Comparison of ENCODE assay signal across 8 worm cellular contexts in genomic region chrIV:1711029-1711489, ce11.
A peak's percentile ranks its signal among the peaks of the same experiment; 100 is the strongest.
TF ChIP-seq lines count a peak whose summit lies in the region.

rpi-2 (plus strand) TSS chrIV:1711262.

TF ChIP-seq in whole organism, L1 larva, 84 proteins besides CTCF, POLR2A, EP300 and RAD21 (continues in another document):
- no peak for TF ChIP-seq ets-5 (GFP tag; IDR thresholded peaks at IDR 0.05; lab: Robert Waterston, UW)
- TF ChIP-seq fkh-10 (GFP tag; optimal IDR thresholded peaks at IDR 0.05; lab: Kevin White, UChicago): no peak
- peak; percentile 17 for TF ChIP-seq lin-14 (GFP tag; optimal IDR thresholded peaks at IDR 0.05; lab: Kevin White, UChicago)
- TF ChIP-seq nhr-28 (tag; optimal IDR thresholded peaks at IDR 0.05; lab: Kevin White, UChicago): no peak
- peak in 1 of 2 experiments; percentile 5 for TF ChIP-seq lsy-2 (tag; optimal IDR thresholded peaks at IDR 0.05; lab: Kevin White, UChicago)
- no peak for TF ChIP-seq irx-1 (tag; optimal IDR thresholded peaks at IDR 0.05; lab: Kevin White, UChicago)
- no peak for TF ChIP-seq lir-3 (tag; optimal IDR thresholded peaks at IDR 0.05; lab: Kevin White, UChicago; ENCODE audit: poor library complexity)
- peak; percentile 55 for TF ChIP-seq nhr-71 (tag; optimal IDR thresholded peaks at IDR 0.05; lab: Kevin White, UChicago)
- TF ChIP-seq ceh-82 (tag; optimal IDR thresholded peaks at IDR 0.05; lab: Kevin White, UChicago): peak in 1 of 3 experiments; percentile 21
- TF ChIP-seq pqm-1 (tag; optimal IDR thresholded peaks at IDR 0.05; lab: Kevin White, UChicago): no peak
- TF ChIP-seq nhr-12 (tag; optimal IDR thresholded peaks at IDR 0.05; lab: Kevin White, UChicago): no peak

TF ChIP-seq in whole organism, L2 larva, 48 proteins besides CTCF, POLR2A, EP300 and RAD21 (continues in another document):
- TF ChIP-seq alr-1 (tag; optimal IDR thresholded peaks at IDR 0.05; lab: Kevin White, UChicago) (no peak), nhr-77 (tag; optimal IDR thresholded peaks at IDR 0.05; lab: Kevin White, UChicago) (no peak), fos-1 (tag; optimal IDR thresholded peaks at IDR 0.05; lab: Kevin White, UChicago) (no peak), unc-55 (GFP tag; optimal IDR thresholded peaks at IDR 0.05; lab: Kevin White, UChicago) (no peak), lsy-2 (tag; optimal IDR thresholded peaks at IDR 0.05; lab: Kevin White, UChicago) (peak in 1 of 2 experiments; percentile 12), C34F6.9 (tag; optimal IDR thresholded peaks at IDR 0.05; lab: Kevin White, UChicago) (no peak), ZK546.5 (tag; optimal IDR thresholded peaks at IDR 0.05; lab: Kevin White, UChicago) (peak; percentile 50), nhr-129 (tag; optimal IDR thresholded peaks at IDR 0.05; lab: Kevin White, UChicago) (no peak), egl-27 (tag; optimal IDR thresholded peaks at IDR 0.05; lab: Kevin White, UChicago) (no peak), lin-13 (GFP tag; optimal IDR thresholded peaks at IDR 0.05; lab: Kevin White, UChicago) (peak; percentile 30), skn-1 (tag; optimal IDR thresholded peaks at IDR 0.05; lab: Kevin White, UChicago) (no peak), crh-2 (tag; optimal IDR thresholded peaks at IDR 0.05; lab: Kevin White, UChicago) (no peak)

TF ChIP-seq in whole organism, L3 larva, 47 proteins besides CTCF, POLR2A, EP300 and RAD21 (continues in another document):
- TF ChIP-seq ceh-28 (tag; optimal IDR thresholded peaks at IDR 0.05; lab: Kevin White, UChicago) (peak; percentile 28), tbx-2 (tag; optimal IDR thresholded peaks at IDR 0.05; lab: Kevin White, UChicago) (no peak), mml-1 (tag; optimal IDR thresholded peaks at IDR 0.05; lab: Kevin White, UChicago) (no peak), fos-1 (tag; optimal IDR thresholded peaks at IDR 0.05; lab: Kevin White, UChicago) (no peak), nhr-11 (tag; optimal IDR thresholded peaks at IDR 0.05; lab: Kevin White, UChicago) (no peak), nhr-237 (tag; optimal IDR thresholded peaks at IDR 0.05; lab: Kevin White, UChicago) (no peak), ztf-4 (tag; optimal IDR thresholded peaks at IDR 0.05; lab: Kevin White, UChicago) (no peak), nhr-77 (tag; optimal IDR thresholded peaks at IDR 0.05; lab: Kevin White, UChicago) (peak; percentile 59), ztf-11 (tag; optimal IDR thresholded peaks at IDR 0.05; lab: Kevin White, UChicago) (no peak), nhr-67 (tag; optimal IDR thresholded peaks at IDR 0.05; lab: Kevin White, UChicago) (no peak), egl-27 (tag; optimal IDR thresholded peaks at IDR 0.05; lab: Kevin White, UChicago) (no peak), snpc-4 (tag; optimal IDR thresholded peaks at IDR 0.05; lab: Kevin White, UChicago) (no peak), pha-4 (tag; optimal IDR thresholded peaks at IDR 0.05; lab: Kevin White, UChicago) (no peak)

TF ChIP-seq in whole organism, L4 larva, 104 proteins besides CTCF, POLR2A, EP300 and RAD21 (continues in another document):
- TF ChIP-seq F10B5.3 (tag; optimal IDR thresholded peaks at IDR 0.05; lab: Kevin White, UChicago) (no peak), nhr-11 (tag; optimal IDR thresholded peaks at IDR 0.05; lab: Kevin White, UChicago) (peak; percentile 4), php-3 (GFP tag; IDR thresholded peaks at IDR 0.05; lab: Robert Waterston, UW) (0 out of 2 replicates have a peak, but pooled peaks have one; percentile 45), spr-1 (tag; optimal IDR thresholded peaks at IDR 0.05; lab: Kevin White, UChicago) (peak; percentile 50), mdt-29 (GFP tag; IDR thresholded peaks at IDR 0.05; lab: Robert Waterston, UW) (0 out of 2 replicates have a peak, but pooled peaks have one; percentile 22), dmd-8 (GFP tag; IDR thresholded peaks at IDR 0.05; lab: Robert Waterston, UW) (peak; percentile 74; the same call in 1 of the 2 replicates), rbr-2 (tag; optimal IDR thresholded peaks at IDR 0.05; lab: Kevin White, UChicago) (peak; percentile 47), daf-16 (GFP tag; optimal IDR thresholded peaks at IDR 0.05; lab: Kevin White, UChicago) (peak in 1 of 2 experiments; percentile 31), daf-16 (tag; optimal IDR thresholded peaks at IDR 0.05; lab: Kevin White, UChicago) (no peak), sdz-12 (GFP tag; optimal IDR thresholded peaks at IDR 0.05; lab: Kevin White, UChicago) (peak; percentile 40), mes-2 (tag; optimal IDR thresholded peaks at IDR 0.05; lab: Kevin White, UChicago; ENCODE audit: poor library complexity, severe bottlenecking) (peak; percentile 42)

TF ChIP-seq in whole organism, early embryonic, 17 proteins besides CTCF, POLR2A, EP300 and RAD21 (continues in another document):
- no peak for TF ChIP-seq ama-1 (optimal IDR thresholded peaks at IDR 0.05; lab: Kevin White, UChicago)
- no peak for TF ChIP-seq hnd-1 (tag; optimal IDR thresholded peaks at IDR 0.05; lab: Kevin White, UChicago)
- TF ChIP-seq hmg-4 (GFP tag; optimal IDR thresholded peaks at IDR 0.05; lab: Kevin White, UChicago): no peak
- no peak for TF ChIP-seq B0310.2 (tag; optimal IDR thresholded peaks at IDR 0.05; lab: Kevin White, UChicago)
- no peak for TF ChIP-seq tra-4 (tag; optimal IDR thresholded peaks at IDR 0.05; lab: Kevin White, UChicago)
- no peak for TF ChIP-seq ceh-13 (GFP tag; optimal IDR thresholded peaks at IDR 0.05; lab: Kevin White, UChicago)
- TF ChIP-seq tbx-11 (GFP tag; IDR thresholded peaks at IDR 0.05; lab: Robert Waterston, UW): no peak
- no peak for TF ChIP-seq pes-1 (GFP tag; IDR thresholded peaks at IDR 0.05; lab: Robert Waterston, UW)
- TF ChIP-seq sea-1 (GFP tag; conservative IDR thresholded peaks at IDR 0.05; lab: Robert Waterston, UW): no peak
- TF ChIP-seq F13C5.2 (tag; optimal IDR thresholded peaks at IDR 0.05; lab: Kevin White, UChicago): no peak
- TF ChIP-seq scrt-1 (GFP tag; IDR thresholded peaks at IDR 0.05; lab: Robert Waterston, UW): 0 out of 2 replicates have a peak, but pooled peaks have one; percentile 40
- TF ChIP-seq ets-7 (tag; optimal IDR thresholded peaks at IDR 0.05; lab: Kevin White, UChicago): peak; percentile 41
- no peak for TF ChIP-seq ceh-36 (tag; optimal IDR thresholded peaks at IDR 0.05; lab: Kevin White, UChicago)

TF ChIP-seq in whole organism, late embryonic, 69 proteins besides CTCF, POLR2A, EP300 and RAD21:
- TF ChIP-seq unc-42 (tag; optimal IDR thresholded peaks at IDR 0.05; lab: Kevin White, UChicago) (no peak), ama-1 (optimal IDR thresholded peaks at IDR 0.05; lab: Kevin White, UChicago) (peak; percentile 86), ceh-34 (tag; optimal IDR thresholded peaks at IDR 0.05; lab: Kevin White, UChicago) (no peak), hlh-6 (tag; optimal IDR thresholded peaks at IDR 0.05; lab: Kevin White, UChicago) (no peak), pax-1 (tag; optimal IDR thresholded peaks at IDR 0.05; lab: Kevin White, UChicago) (no peak), sdc-2 (tag; optimal IDR thresholded peaks at IDR 0.05; lab: Kevin White, UChicago) (peak; percentile 14)
TF ChIP-seq in whole organism, late embryonic: peak in this region for 2.

TF ChIP-seq in whole organism, midembryonic, 9 proteins besides CTCF, POLR2A, EP300 and RAD21:
- TF ChIP-seq klf-2 (GFP tag; conservative IDR thresholded peaks at IDR 0.05; lab: Robert Waterston, UW) (0 out of 2 replicates have a peak, but pooled peaks have one; percentile 26), flt-1 (GFP tag; IDR thresholded peaks at IDR 0.05; lab: Robert Waterston, UW) (no peak), ztf-29 (GFP tag; IDR thresholded peaks at IDR 0.05; lab: Robert Waterston, UW) (no peak), cog-1 (tag; optimal IDR thresholded peaks at IDR 0.05; lab: Kevin White, UChicago) (no peak), T22C8.4 (GFP tag; IDR thresholded peaks at IDR 0.05; lab: Robert Waterston, UW) (no peak), tab-1 (GFP tag; IDR thresholded peaks at IDR 0.05; lab: Robert Waterston, UW) (no peak)

TF ChIP-seq in whole organism, young adult, 124 proteins besides CTCF, POLR2A, EP300 and RAD21 (continues in another document):
- peak; percentile 96 for TF ChIP-seq ekl-4 (GFP tag; IDR thresholded peaks at IDR 0.05; lab: Robert Waterston, UW)
- TF ChIP-seq let-526 (GFP tag; IDR thresholded peaks at IDR 0.05; lab: Robert Waterston, UW): 0 out of 2 replicates have a peak, but pooled peaks have one; percentile 59
- peak; percentile 86 for TF ChIP-seq lin-54 (GFP tag; optimal IDR thresholded peaks at IDR 0.05; lab: Kevin White, UChicago)
- TF ChIP-seq hrde-1 (tag; optimal IDR thresholded peaks at IDR 0.05; lab: Kevin White, UChicago; ENCODE audit: borderline replicate concordance): peak; percentile 95
- TF ChIP-seq egl-18 (GFP tag; IDR thresholded peaks at IDR 0.05; lab: Robert Waterston, UW): 0 out of 2 replicates have a peak, but pooled peaks have one; percentile 36
- TF ChIP-seq F49E8.2 (tag; optimal IDR thresholded peaks at IDR 0.05; lab: Kevin White, UChicago; ENCODE audit: insufficient read depth): peak; percentile 96
- TF ChIP-seq somi-1 (GFP tag; optimal IDR thresholded peaks at IDR 0.05; lab: Kevin White, UChicago): peak; percentile 52
- TF ChIP-seq mcd-1 (GFP tag; IDR thresholded peaks at IDR 0.05; lab: Robert Waterston, UW): peak; percentile 86
- peak; percentile 94 for TF ChIP-seq ceh-40 (GFP tag; IDR thresholded peaks at IDR 0.05; lab: Robert Waterston, UW)
- peak; percentile 17 for TF ChIP-seq dpl-1 (GFP tag; optimal IDR thresholded peaks at IDR 0.05; lab: Kevin White, UChicago)
- no peak for TF ChIP-seq pha-4 (tag; optimal IDR thresholded peaks at IDR 0.05; lab: Kevin White, UChicago)
- TF ChIP-seq C17E4.6 (GFP tag; IDR thresholded peaks at IDR 0.05; lab: Robert Waterston, UW): peak; percentile 90
- TF ChIP-seq ceh-100 (GFP tag; IDR thresholded peaks at IDR 0.05; lab: Robert Waterston, UW): peak; percentile 83
- TF ChIP-seq B0019.2 (GFP tag; conservative IDR thresholded peaks at IDR 0.05; lab: Robert Waterston, UW): no peak
- peak; percentile 97 for TF ChIP-seq F52B5.7 (tag; optimal IDR thresholded peaks at IDR 0.05; lab: Kevin White, UChicago)
- TF ChIP-seq chd-7 (tag; optimal IDR thresholded peaks at IDR 0.05; lab: Kevin White, UChicago): peak; percentile 83
- no peak for TF ChIP-seq C06A6.2 (GFP tag; conservative IDR thresholded peaks at IDR 0.05; lab: Robert Waterston, UW)
- peak; percentile 62 for TF ChIP-seq F33H1.4 (GFP tag; IDR thresholded peaks at IDR 0.05; lab: Robert Waterston, UW)
- 0 out of 2 replicates have a peak, but pooled peaks have one; percentile 14 for TF ChIP-seq nfya-2 (GFP tag; IDR thresholded peaks at IDR 0.05; lab: Robert Waterston, UW)
- TF ChIP-seq ceh-27 (GFP tag; optimal IDR thresholded peaks at IDR 0.05; lab: Kevin White, UChicago): peak; percentile 46
- TF ChIP-seq nfyb-1 (GFP tag; IDR thresholded peaks at IDR 0.05; lab: Robert Waterston, UW): peak; percentile 90
- TF ChIP-seq snpc-3.4 (tag; optimal IDR thresholded peaks at IDR 0.05; lab: Kevin White, UChicago): peak; percentile 87
- TF ChIP-seq F39B2.1 (GFP tag; IDR thresholded peaks at IDR 0.05; lab: Robert Waterston, UW): peak; percentile 92
- TF ChIP-seq ceh-91 (GFP tag; IDR thresholded peaks at IDR 0.05; lab: Robert Waterston, UW): peak; percentile 45; the same call in 1 of the 2 replicates
- TF ChIP-seq ztf-3 (GFP tag; optimal IDR thresholded peaks at IDR 0.05; lab: Kevin White, UChicago): no peak
- TF ChIP-seq akir-1 (GFP tag; optimal IDR thresholded peaks at IDR 0.05; lab: Kevin White, UChicago): no peak
